Worm (Caenorhabditis elegans) whole organism, L2 larva: ENCODE data around the gene pak-1.

Experiments
- C34F6.9 ChIP-seq: fragments of 150-350 bp; optimal IDR thresholded peaks from 2 replicates; lab custom pipeline; 2014; ENCODE audit warnings: missing biosample characterization, missing genetic modification characterization
- F13H6.1 ChIP-seq: sonication (generic microtip); optimal IDR thresholded peaks from 2 replicates; lab custom pipeline; 2016; ENCODE audit warnings: missing genetic modification characterization, missing compliant biosample characterization
- R02D3.7 ChIP-seq: fragments of 150-350 bp; optimal IDR thresholded peaks from 2 replicates; lab custom pipeline; 2014; ENCODE audit warnings: missing biosample characterization, missing genetic modification characterization
- Y55F3AM.14 ChIP-seq: fragments of 200-800 bp; sonication (Bioruptor generic); optimal IDR thresholded peaks from 2 replicates; lab custom pipeline; 2018; ENCODE audit warnings: mild to moderate bottlenecking, missing genetic modification characterization, missing compliant biosample characterization
- ZK546.5 ChIP-seq: sonication (generic microtip); optimal IDR thresholded peaks from 2 replicates; lab custom pipeline; 2017; ENCODE audit warnings: missing biosample characterization, missing genetic modification characterization
- alr-1 ChIP-seq: fragments of 150-350 bp; optimal IDR thresholded peaks from 2 replicates; lab custom pipeline; 2014; ENCODE audit warnings: missing biosample characterization, missing genetic modification characterization
- ama-1 ChIP-seq: fragments of 150-350 bp; optimal IDR thresholded peaks from 2 replicates; lab custom pipeline; 2018; ENCODE audit warnings: inconsistent platforms
- ceh-16 ChIP-seq: fragments of 150-350 bp; optimal IDR thresholded peaks from 2 replicates; lab custom pipeline; 2014; ENCODE audit warnings: missing biosample characterization, missing genetic modification characterization
- ceh-82 ChIP-seq: fragments of 150-350 bp; optimal IDR thresholded peaks from 2 replicates; lab custom pipeline; 2014; ENCODE audit warnings: missing biosample characterization, missing genetic modification characterization
- dmd-4 ChIP-seq: sonication (generic microtip); optimal IDR thresholded peaks from 2 replicates; lab custom pipeline; 2017; ENCODE audit warnings: missing biosample characterization, missing genetic modification characterization
- egl-27 ChIP-seq: sonication (generic microtip); optimal IDR thresholded peaks from 3 replicates; lab custom pipeline; 2017; ENCODE audit warnings: missing biosample characterization, missing genetic modification reagents, missing genetic modification characterization
- elt-1 ChIP-seq: fragments of 150-350 bp; optimal IDR thresholded peaks from 2 replicates; lab custom pipeline; 2014; ENCODE audit warnings: missing biosample characterization, missing genetic modification characterization
- elt-3 ChIP-seq: sonication (generic microtip); optimal IDR thresholded peaks from 2 replicates; lab custom pipeline; 2017; ENCODE audit warnings: missing biosample characterization, missing genetic modification characterization
- fos-1 ChIP-seq: fragments of 150-350 bp; optimal IDR thresholded peaks from 2 replicates; lab custom pipeline; 2014; ENCODE audit warnings: missing biosample characterization, missing genetic modification characterization
- gmeb-1 ChIP-seq: fragments of 150-350 bp; optimal IDR thresholded peaks from 2 replicates; lab custom pipeline; 2014; ENCODE audit warnings: missing biosample characterization, missing genetic modification characterization
- lin-13 ChIP-seq: fragments of 150-350 bp; optimal IDR thresholded peaks from 2 replicates; lab custom pipeline; 2014; ENCODE audit warnings: missing biosample characterization, missing genetic modification reagents, missing genetic modification characterization
- lin-39 ChIP-seq: fragments of 150-350 bp; optimal IDR thresholded peaks from 2 replicates; lab custom pipeline; 2014; ENCODE audit warnings: missing biosample characterization, missing genetic modification reagents, missing genetic modification characterization
- lsy-2 ChIP-seq, 2 experiments: fragments of 150-350 bp in 1 of 2; sonication (generic microtip) in 1 of 2; optimal IDR thresholded peaks; 2 replicates each; lab custom pipeline; 2014 to 2017; ENCODE audit warnings: missing biosample characterization in 2 of 2, missing genetic modification characterization in 2 of 2
- mdl-1 ChIP-seq, 2 experiments: fragments of 150-350 bp in 1 of 2; sonication (generic microtip) in 1 of 2; optimal IDR thresholded peaks; 2 replicates each; lab custom pipeline; 2017; ENCODE audit warnings: missing biosample characterization in 2 of 2, missing genetic modification characterization in 2 of 2
- nhr-129 ChIP-seq: fragments of 150-350 bp; optimal IDR thresholded peaks from 2 replicates; lab custom pipeline; 2014; ENCODE audit warnings: missing biosample characterization, missing genetic modification characterization
- nhr-21 ChIP-seq: fragments of 150-350 bp; optimal IDR thresholded peaks from 2 replicates; lab custom pipeline; 2014; ENCODE audit warnings: missing biosample characterization, missing genetic modification characterization
- nhr-237 ChIP-seq: fragments of 150-350 bp; optimal IDR thresholded peaks from 2 replicates; lab custom pipeline; 2014; ENCODE audit warnings: missing biosample characterization, missing genetic modification characterization
- nhr-25 ChIP-seq: fragments of 150-350 bp; sonication (generic microtip); optimal IDR thresholded peaks from 3 replicates; lab custom pipeline; 2014; ENCODE audit warnings: missing biosample characterization, missing genetic modification characterization
- nhr-77 ChIP-seq: fragments of 150-350 bp; optimal IDR thresholded peaks from 2 replicates; lab custom pipeline; 2014; ENCODE audit warnings: missing biosample characterization, missing genetic modification characterization
- peb-1 ChIP-seq: fragments of 150-350 bp; optimal IDR thresholded peaks from 2 replicates; lab custom pipeline; 2014; ENCODE audit warnings: missing biosample characterization, missing genetic modification characterization
- sem-4 ChIP-seq: fragments of 150-350 bp; optimal IDR thresholded peaks from 2 replicates; lab custom pipeline; 2014; ENCODE audit warnings: missing biosample characterization, missing genetic modification reagents, missing genetic modification characterization
- skn-1 ChIP-seq: sonication (generic microtip); optimal IDR thresholded peaks from 2 replicates; lab custom pipeline; 2017; ENCODE audit warnings: missing biosample characterization, missing genetic modification characterization
- sma-3 ChIP-seq: sonication (generic microtip); optimal IDR thresholded peaks from 2 replicates; lab custom pipeline; 2016; ENCODE audit warnings: missing genetic modification reagents, missing genetic modification characterization, missing compliant biosample characterization
- sma-9 ChIP-seq, 2 experiments: fragments of 150-350 bp in 1 of 2; sonication (generic microtip) in 1 of 2; optimal IDR thresholded peaks; 2 replicates each; lab custom pipeline; 2014 to 2016; ENCODE audit warnings: missing genetic modification characterization in 2 of 2, mild to moderate bottlenecking in 1 of 2, missing biosample characterization in 1 of 2, missing compliant biosample characterization in 1 of 2, missing genetic modification reagents in 1 of 2, moderate library complexity in 1 of 2
- snpc-4 ChIP-seq: fragments of 150-350 bp; optimal IDR thresholded peaks from 2 replicates; lab custom pipeline; 2014; ENCODE audit warnings: missing biosample characterization, missing genetic modification characterization
- unc-39 ChIP-seq: fragments of 150-350 bp; optimal IDR thresholded peaks from 2 replicates; lab custom pipeline; 2014; ENCODE audit warnings: missing biosample characterization, missing genetic modification characterization
- unc-55 ChIP-seq: fragments of 150-350 bp; sonication (generic microtip); optimal IDR thresholded peaks from 3 replicates; lab custom pipeline; 2014; ENCODE audit warnings: missing biosample characterization, missing genetic modification reagents, missing genetic modification characterization
- zag-1 ChIP-seq: fragments of 150-350 bp; optimal IDR thresholded peaks from 2 replicates; lab custom pipeline; 2014; ENCODE audit warnings: missing biosample characterization, missing genetic modification characterization
- ztf-1 ChIP-seq: fragments of 200-800 bp; sonication (Bioruptor generic); conservative IDR thresholded peaks from 2 replicates; pipeline ENCODE4 v1.3.6; 2022; ENCODE audit warnings: missing genetic modification characterization, missing compliant biosample characterization
- ztf-11 ChIP-seq: sonication (generic microtip); optimal IDR thresholded peaks from 2 replicates; lab custom pipeline; 2017; ENCODE audit warnings: missing biosample characterization, missing genetic modification characterization
- ztf-4 ChIP-seq: fragments of 150-350 bp; optimal IDR thresholded peaks from 2 replicates; lab custom pipeline; 2014; ENCODE audit warnings: missing biosample characterization, missing genetic modification characterization

The pak-1 gene

ce11 chrX:6085824-6086223, 37.4 kb upstream of the pak-1 start, which contains the start of gene C45B2.1:
Gene C45B2.1 (plus strand): TSS chrX:6086124.
- TF ChIP-seq ztf-4 (no peak), egl-27 (tag; lab: Kevin White, UChicago) (no peak), mdl-1 (tag; optimal IDR thresholded peaks at IDR 0.05; lab: Kevin White, UChicago) (no peak), ceh-16 (no peak), fos-1 (no peak), nhr-237 (tag; lab: Kevin White, UChicago) (no peak), lin-13 (GFP tag; lab: Kevin White, UChicago) (no peak), ZK546.5 (tag; lab: Kevin White, UChicago) (no peak), nhr-129 (tag; lab: Kevin White, UChicago) (no peak), sma-9 (GFP tag; optimal IDR thresholded peaks at IDR 0.05; lab: Kevin White, UChicago) (no peak), sma-9 (tag; optimal IDR thresholded peaks at IDR 0.05; lab: Kevin White, UChicago) (no peak), peb-1 (no peak), elt-1 (tag; lab: Kevin White, UChicago) (no peak)

ce11 chrX:6084439-6084838, 36.0 kb upstream of the pak-1 start, which contains the start of gene C45B2.2:
Gene C45B2.2 (plus strand): TSS chrX:6084739.
- TF ChIP-seq skn-1 (tag; lab: Kevin White, UChicago) (no peak), mdl-1 (tag; optimal IDR thresholded peaks at IDR 0.05; lab: Kevin White, UChicago) (no peak), Y55F3AM.14 (GFP tag; lab: Kevin White, UChicago) (no peak), zag-1 (tag; lab: Kevin White, UChicago) (no peak), sem-4 (tag; lab: Kevin White, UChicago) (no peak), ztf-4 (no peak), lin-13 (GFP tag; lab: Kevin White, UChicago) (no peak), ceh-82 (tag; lab: Kevin White, UChicago) (no peak), nhr-129 (tag; lab: Kevin White, UChicago) (no peak), ztf-11 (tag; lab: Kevin White, UChicago) (no peak), snpc-4 (tag; lab: Kevin White, UChicago) (no peak)

- TF ChIP-seq nhr-77 = no peak
- TF ChIP-seq snpc-4 (tag; lab: Kevin White, UChicago) = no peak
- no peak for TF ChIP-seq unc-55
- TF ChIP-seq F13H6.1 = no peak
- no peak for TF ChIP-seq nhr-129 (tag; lab: Kevin White, UChicago)
- no peak for TF ChIP-seq lsy-2 (tag; optimal IDR thresholded peaks at IDR 0.05; lab: Kevin White, UChicago)
Observed at ce11 chrX:6082660-6083059, 34.3 kb upstream of the pak-1 start, which contains the start of gene C45B2.3. Gene C45B2.3 (plus strand): TSS chrX:6082960.

- peak; percentile 52 for TF ChIP-seq fos-1
- TF ChIP-seq sma-9 (GFP tag; optimal IDR thresholded peaks at IDR 0.05; lab: Kevin White, UChicago) = peak; percentile 52
- TF ChIP-seq sma-9 (tag; optimal IDR thresholded peaks at IDR 0.05; lab: Kevin White, UChicago) = no peak
- no peak for TF ChIP-seq dmd-4
- no peak for TF ChIP-seq unc-39 (tag; lab: Kevin White, UChicago)
- peak; percentile 4 for TF ChIP-seq nhr-25 (tag; lab: Kevin White, UChicago)
- TF ChIP-seq peb-1 = no peak
Observed at ce11 chrX:6081793-6082192, 33.4 kb upstream of the pak-1 start.

ce11 chrX:6075209-6075608, 26.8 kb upstream of the pak-1 start, which contains the start of gene lgc-58:
Gene lgc-58 (plus strand): TSS chrX:6075509.
- no peak for TF ChIP-seq ama-1 (lab: Kevin White, UChicago)
- no peak for TF ChIP-seq lin-39
- no peak for TF ChIP-seq nhr-237 (tag; lab: Kevin White, UChicago)
- TF ChIP-seq nhr-21 (tag; lab: Kevin White, UChicago) = no peak
- no peak for TF ChIP-seq ZK546.5 (tag; lab: Kevin White, UChicago)
- TF ChIP-seq C34F6.9 = no peak
- TF ChIP-seq F13H6.1 = no peak
- no peak for TF ChIP-seq elt-3 (tag; lab: Kevin White, UChicago)
- no peak for TF ChIP-seq unc-55
- TF ChIP-seq R02D3.7 (tag; lab: Kevin White, UChicago) = no peak

ce11 chrX:6066618-6067017, 18.2 kb upstream of the pak-1 start:
- TF ChIP-seq ztf-1 (GFP tag; lab: Robert Waterston, UW) = no peak
- no peak for TF ChIP-seq alr-1
- no peak for TF ChIP-seq Y55F3AM.14 (GFP tag; lab: Kevin White, UChicago)
- peak; percentile 38 for TF ChIP-seq nhr-21 (tag; lab: Kevin White, UChicago)
- no peak for TF ChIP-seq gmeb-1 (tag; lab: Kevin White, UChicago)
- no peak for TF ChIP-seq sma-3 (GFP tag; lab: Kevin White, UChicago)
- TF ChIP-seq, all 48 proteins: peak for 1
